Worm (Caenorhabditis elegans): Measurements from ENCODE around the gene gtap-1.

The gtap-1 gene

ce11 chrII:5854122-5854521, 21.1 kb upstream of the gtap-1 start, which contains the start of gene H41C03.1:
Gene H41C03.1 (plus strand): TSS chrII:5854422.
- TF ChIP-seq ceh-24 (tag; optimal IDR thresholded peaks at IDR 0.05) (no peak), T23F11.4 (GFP tag; optimal IDR thresholded peaks at IDR 0.05) (no peak), ceh-9 (tag; optimal IDR thresholded peaks at IDR 0.05) (no peak), madf-2 (tag; optimal IDR thresholded peaks at IDR 0.05) (no peak), unc-3 (GFP tag; conservative IDR thresholded peaks at IDR 0.05) (no peak), unc-3 (tag; optimal IDR thresholded peaks at IDR 0.05) (no peak), lim-6 (tag; optimal IDR thresholded peaks at IDR 0.05) (no peak)

ce11 chrII:5853261-5853660, 20.2 kb upstream of the gtap-1 start:
- no peak for TF ChIP-seq ceh-6 (GFP tag; optimal IDR thresholded peaks at IDR 0.05)

- TF ChIP-seq ceh-19 (GFP tag; optimal IDR thresholded peaks at IDR 0.05) (no peak), npax-4 (tag; optimal IDR thresholded peaks at IDR 0.05) (no peak), ceh-2 (tag; optimal IDR thresholded peaks at IDR 0.05) (no peak), C38D4.7 (GFP tag; optimal IDR thresholded peaks at IDR 0.05) (no peak), ceh-18 (tag; optimal IDR thresholded peaks at IDR 0.05) (no peak), ama-1 (optimal IDR thresholded peaks at IDR 0.05) (no peak), tbx-7 (tag; optimal IDR thresholded peaks at IDR 0.05) (no peak), fkh-10 (GFP tag; optimal IDR thresholded peaks at IDR 0.05) (no peak), ceh-31 (tag; optimal IDR thresholded peaks at IDR 0.05) (no peak), rnt-1 (tag; optimal IDR thresholded peaks at IDR 0.05) (no peak), ceh-48 (tag; optimal IDR thresholded peaks at IDR 0.05) (no peak), ttx-3 (tag; optimal IDR thresholded peaks at IDR 0.05) (no peak)
Observed at ce11 chrII:5852007-5852406, 19.0 kb upstream of the gtap-1 start, which contains the start of gene H41C03.2. Gene H41C03.2 (minus strand): TSS chrII:5852107.

- no peak for TF ChIP-seq sdc-2 (tag; optimal IDR thresholded peaks at IDR 0.05)
- TF ChIP-seq che-1 (tag; optimal IDR thresholded peaks at IDR 0.05) = no peak
- no peak for TF ChIP-seq unc-86 (tag; optimal IDR thresholded peaks at IDR 0.05)
- no peak for TF ChIP-seq npax-4 (tag; optimal IDR thresholded peaks at IDR 0.05)
- no peak for TF ChIP-seq tbx-2 (tag; optimal IDR thresholded peaks at IDR 0.05)
- no peak for TF ChIP-seq ceh-19 (GFP tag; optimal IDR thresholded peaks at IDR 0.05)
- no peak for TF ChIP-seq ceh-18 (tag; optimal IDR thresholded peaks at IDR 0.05)
- peak; percentile 58 for TF ChIP-seq elt-2 (tag; optimal IDR thresholded peaks at IDR 0.05)
Observed at ce11 chrII:5846181-5846580, 13.1 kb upstream of the gtap-1 start.

ce11 chrII:5845441-5845840, 12.4 kb upstream of the gtap-1 start, which contains the start of the genes ZK1248.17 and H41C03.3:
Gene ZK1248.17 (minus strand): TSS chrII:5845541.
Gene H41C03.3 (plus strand): TSS chrII:5845777.
- TF ChIP-seq hlh-6 (tag; optimal IDR thresholded peaks at IDR 0.05) (no peak), pha-4 (tag; optimal IDR thresholded peaks at IDR 0.05) (no peak), K02D7.2 (tag; optimal IDR thresholded peaks at IDR 0.05) (no peak)

- TF ChIP-seq unc-86 (tag; optimal IDR thresholded peaks at IDR 0.05) = peak; percentile 83
- peak; percentile 81 for TF ChIP-seq sox-4 (tag; optimal IDR thresholded peaks at IDR 0.05)
- peak; percentile 79 for TF ChIP-seq unc-55 (GFP tag; optimal IDR thresholded peaks at IDR 0.05)
- TF ChIP-seq unc-3 (GFP tag; conservative IDR thresholded peaks at IDR 0.05) = peak; percentile 53; the same call in 1 of the 2 replicates
- TF ChIP-seq unc-3 (tag; optimal IDR thresholded peaks at IDR 0.05) = peak; percentile 85
- TF ChIP-seq pha-2 (tag; optimal IDR thresholded peaks at IDR 0.05) = peak; percentile 82
- TF ChIP-seq odd-2 (tag; optimal IDR thresholded peaks at IDR 0.05) = no peak
- TF ChIP-seq hlh-6 (tag; optimal IDR thresholded peaks at IDR 0.05) = peak; percentile 65
- peak; percentile 95 for TF ChIP-seq ceh-31 (tag; optimal IDR thresholded peaks at IDR 0.05)
- TF ChIP-seq pha-4 (tag; optimal IDR thresholded peaks at IDR 0.05) = no peak
- TF ChIP-seq fkh-10 (GFP tag; optimal IDR thresholded peaks at IDR 0.05) = peak; percentile 73
- TF ChIP-seq npax-4 (tag; optimal IDR thresholded peaks at IDR 0.05) = peak; percentile 54
- TF ChIP-seq pag-3 (tag; optimal IDR thresholded peaks at IDR 0.05; ENCODE audit: borderline replicate concordance) = peak; percentile 70
- peak; percentile 95 for TF ChIP-seq pqm-1 (tag; optimal IDR thresholded peaks at IDR 0.05)
- peak; percentile 76 for TF ChIP-seq hlh-8 (tag; optimal IDR thresholded peaks at IDR 0.05)
- peak; percentile 41 for TF ChIP-seq ceh-48 (tag; optimal IDR thresholded peaks at IDR 0.05)
- TF ChIP-seq rnt-1 (tag; optimal IDR thresholded peaks at IDR 0.05) = peak; percentile 86
- peak; percentile 83 for TF ChIP-seq pat-9 (tag; optimal IDR thresholded peaks at IDR 0.05)
- TF ChIP-seq F13H6.1 (tag; optimal IDR thresholded peaks at IDR 0.05) = peak; percentile 87
- TF ChIP-seq ttx-3 (tag; optimal IDR thresholded peaks at IDR 0.05) = peak; percentile 70
- TF ChIP-seq dmd-4 (tag; optimal IDR thresholded peaks at IDR 0.05; ENCODE audit: borderline replicate concordance) = peak; percentile 66
- TF ChIP-seq elt-4 (tag; optimal IDR thresholded peaks at IDR 0.05) = no peak
- peak; percentile 53 for TF ChIP-seq ceh-6 (GFP tag; optimal IDR thresholded peaks at IDR 0.05)
- TF ChIP-seq ceh-18 (tag; optimal IDR thresholded peaks at IDR 0.05) = peak; percentile 99
- TF ChIP-seq che-1 (tag; optimal IDR thresholded peaks at IDR 0.05) = peak; percentile 66
- peak; percentile 68 for TF ChIP-seq ceh-24 (tag; optimal IDR thresholded peaks at IDR 0.05)
- peak; percentile 65 for TF ChIP-seq hlh-15 (tag; optimal IDR thresholded peaks at IDR 0.05)
- TF ChIP-seq ets-4 (tag; optimal IDR thresholded peaks at IDR 0.05) = peak; percentile 85
Observed at ce11 chrII:5844694-5845129, 11.7 kb upstream of the gtap-1 start.
